Worm (Caenorhabditis elegans) whole organism, mixed stage, embryonic: ENCODE data around the gene H40L08.9.

Source experiments
- M03D4.4 ChIP-seq: sonication (generic microtip); optimal IDR thresholded peaks from 2 replicates; lab custom pipeline; 2017; ENCODE audit warnings: mild to moderate bottlenecking, missing genetic modification characterization, missing compliant biosample characterization
- bed-3 ChIP-seq: fragments of 200-800 bp; sonication (Bioruptor generic); optimal IDR thresholded peaks from 3 replicates; lab custom pipeline; 2018; ENCODE audit warnings: mild to moderate bottlenecking, missing genetic modification characterization, moderate library complexity, missing compliant biosample characterization
- blmp-1 ChIP-seq: fragments of 150-350 bp; optimal IDR thresholded peaks from 2 replicates; lab custom pipeline; 2014; ENCODE audit warnings: missing biosample characterization, missing genetic modification characterization
- ceh-43 ChIP-seq: fragments of 200-800 bp; sonication (Bioruptor generic); optimal IDR thresholded peaks from 2 replicates; lab custom pipeline; 2018; ENCODE audit warnings: mild to moderate bottlenecking, missing genetic modification characterization, moderate library complexity, missing compliant biosample characterization
- ces-1 ChIP-seq: fragments of 150-350 bp; optimal IDR thresholded peaks from 2 replicates; lab custom pipeline; 2014; ENCODE audit warnings: missing biosample characterization, missing genetic modification reagents, missing genetic modification characterization
- cnd-1 ChIP-seq: fragments of 200-800 bp; sonication (Bioruptor generic); optimal IDR thresholded peaks from 2 replicates; lab custom pipeline; 2018; ENCODE audit warnings: mild to moderate bottlenecking, missing genetic modification characterization, missing compliant biosample characterization
- elt-1 ChIP-seq: sonication (generic microtip); optimal IDR thresholded peaks from 2 replicates; lab custom pipeline; 2017; ENCODE audit warnings: missing genetic modification characterization, mild to moderate bottlenecking, missing compliant biosample characterization, antibody characterized with exemption, moderate library complexity, borderline replicate concordance; ENCODE audit not compliant: insufficient read depth
- ham-2 ChIP-seq: fragments of 200-800 bp; sonication (Bioruptor generic); optimal IDR thresholded peaks from 2 replicates; lab custom pipeline; 2018; ENCODE audit warnings: mild to moderate bottlenecking, missing genetic modification characterization, missing compliant biosample characterization
- hlh-1 ChIP-seq: fragments of 150-350 bp; optimal IDR thresholded peaks from 2 replicates; lab custom pipeline; 2014; ENCODE audit warnings: missing biosample characterization, missing genetic modification reagents, missing genetic modification characterization
- lin-13 ChIP-seq: fragments of 150-350 bp; optimal IDR thresholded peaks from 2 replicates; lab custom pipeline; 2014; ENCODE audit warnings: missing biosample characterization, missing genetic modification characterization
- lin-32 ChIP-seq: fragments of 200-800 bp; sonication (Bioruptor generic); optimal IDR thresholded peaks from 2 replicates; lab custom pipeline; 2018; ENCODE audit warnings: mild to moderate bottlenecking, missing genetic modification characterization, missing compliant biosample characterization
- lsy-2 ChIP-seq: fragments of 150-350 bp; optimal IDR thresholded peaks from 2 replicates; lab custom pipeline; 2014; ENCODE audit warnings: missing biosample characterization, missing genetic modification characterization
- mab-5 ChIP-seq: fragments of 150-350 bp; optimal IDR thresholded peaks from 2 replicates; lab custom pipeline; 2014; ENCODE audit warnings: missing biosample characterization, missing genetic modification characterization
- mep-1 ChIP-seq: fragments of 150-350 bp; optimal IDR thresholded peaks from 2 replicates; lab custom pipeline; 2017; ENCODE audit warnings: missing biosample characterization, missing genetic modification reagents, missing genetic modification characterization, inconsistent platforms
- mls-2 ChIP-seq: sonication (generic microtip); optimal IDR thresholded peaks from 2 replicates; lab custom pipeline; 2016; ENCODE audit warnings: mild to moderate bottlenecking, missing genetic modification characterization, moderate library complexity, missing compliant biosample characterization
- nhr-12 ChIP-seq: fragments of 150-350 bp; optimal IDR thresholded peaks from 2 replicates; lab custom pipeline; 2014; ENCODE audit warnings: missing biosample characterization, missing genetic modification characterization
- nhr-2 ChIP-seq: fragments of 150-350 bp; optimal IDR thresholded peaks from 2 replicates; lab custom pipeline; 2014; ENCODE audit warnings: missing biosample characterization, missing genetic modification characterization
- nhr-237 ChIP-seq: fragments of 150-350 bp; optimal IDR thresholded peaks from 2 replicates; lab custom pipeline; 2014; ENCODE audit warnings: missing biosample characterization, missing genetic modification characterization
- nhr-28 ChIP-seq: fragments of 150-350 bp; optimal IDR thresholded peaks from 2 replicates; lab custom pipeline; 2014; ENCODE audit warnings: missing biosample characterization, missing genetic modification characterization
- nhr-76 ChIP-seq: sonication (generic microtip); optimal IDR thresholded peaks from 2 replicates; lab custom pipeline; 2017; ENCODE audit warnings: missing biosample characterization, missing genetic modification characterization
- pha-4 ChIP-seq: fragments of 150-350 bp; optimal IDR thresholded peaks from 2 replicates; lab custom pipeline; 2018; ENCODE audit warnings: missing biosample characterization, missing genetic modification reagents, missing genetic modification characterization
- sem-2 ChIP-seq: fragments of 200-800 bp; sonication (Bioruptor generic); optimal IDR thresholded peaks from 2 replicates; lab custom pipeline; 2018; ENCODE audit warnings: mild to moderate bottlenecking, missing genetic modification characterization, missing compliant biosample characterization
- snpc-4 ChIP-seq: fragments of 150-350 bp; optimal IDR thresholded peaks from 2 replicates; lab custom pipeline; 2014; ENCODE audit warnings: missing biosample characterization, missing genetic modification characterization
- sptf-1 ChIP-seq: sonication (generic microtip); optimal IDR thresholded peaks from 2 replicates; lab custom pipeline; 2017; ENCODE audit warnings: mild to moderate bottlenecking, missing genetic modification characterization, moderate library complexity, missing compliant biosample characterization
- tbx-8 ChIP-seq: fragments of 200-800 bp; sonication (Bioruptor generic); optimal IDR thresholded peaks from 2 replicates; lab custom pipeline; 2018; ENCODE audit warnings: mild to moderate bottlenecking, missing genetic modification characterization, moderate library complexity, missing compliant biosample characterization
- unc-120 ChIP-seq: sonication (generic microtip); optimal IDR thresholded peaks from 2 replicates; lab custom pipeline; 2017; ENCODE audit warnings: missing genetic modification characterization, missing compliant biosample characterization; ENCODE audit not compliant: poor library complexity, severe bottlenecking
- unc-39 ChIP-seq: fragments of 150-350 bp; optimal IDR thresholded peaks from 2 replicates; lab custom pipeline; 2014; ENCODE audit warnings: missing biosample characterization, missing genetic modification characterization
- unc-62 ChIP-seq: fragments of 150-350 bp; optimal IDR thresholded peaks from 2 replicates; lab custom pipeline; 2014; ENCODE audit warnings: missing biosample characterization, missing genetic modification reagents, missing genetic modification characterization
- zip-8 ChIP-seq: fragments of 150-350 bp; optimal IDR thresholded peaks from 2 replicates; lab custom pipeline; 2014; ENCODE audit warnings: missing biosample characterization, missing genetic modification characterization
- ztf-11 ChIP-seq: fragments of 150-350 bp; optimal IDR thresholded peaks from 2 replicates; lab custom pipeline; 2014; ENCODE audit warnings: missing biosample characterization, missing genetic modification characterization

Gene H40L08.9

DNA sequence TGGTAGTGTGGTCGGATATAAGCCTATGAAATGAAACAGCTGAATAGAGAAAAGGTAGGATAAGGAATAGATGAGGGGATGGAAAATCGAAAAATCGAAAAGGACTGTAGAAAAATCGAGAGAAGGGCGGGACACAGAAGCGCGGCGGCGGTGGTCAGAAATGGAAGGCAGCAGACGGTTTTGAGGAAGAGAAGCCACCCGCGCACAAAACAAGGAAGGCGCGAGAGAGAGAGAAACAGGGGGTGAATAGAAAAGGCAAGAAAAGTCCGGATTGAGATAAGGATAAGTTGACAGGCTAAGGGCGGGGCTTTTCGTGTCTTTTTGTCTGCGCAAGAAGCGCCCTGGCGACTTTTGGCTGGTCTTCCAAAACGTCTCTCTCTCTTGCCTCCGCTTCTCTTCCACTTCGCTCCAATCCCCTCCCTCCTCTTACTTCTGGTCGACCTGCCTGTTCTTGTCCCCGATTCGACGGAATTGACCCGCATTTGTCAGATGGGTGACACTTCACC is 31.5 kb upstream of the H40L08.9 start, which contains the start of gene mlt-9:
mlt-9 (minus strand) TSS at position 51 of the 506 bp plus-strand sequence.
- TF ChIP-seq lin-13 (tag; lab: Kevin White, UChicago) (no peak), nhr-2 (no peak), nhr-76 (tag; lab: Kevin White, UChicago) (no peak), zip-8 (tag; lab: Kevin White, UChicago) (no peak), mab-5 (tag; lab: Kevin White, UChicago) (no peak), elt-1 (peak; percentile 12), lsy-2 (no peak), bed-3 (no peak), snpc-4 (no peak), ham-2 (GFP tag; lab: Kevin White, UChicago) (peak; percentile 63), ztf-11 (tag; lab: Kevin White, UChicago) (no peak)

- TF ChIP-seq tbx-8 (no peak), mls-2 (tag; lab: Kevin White, UChicago) (no peak), blmp-1 (tag; lab: Kevin White, UChicago) (peak; percentile 28), lsy-2 (no peak)
Observed at ce11 chrX:15104963-15105493, 28.7 kb upstream of the H40L08.9 start.

- no peak for TF ChIP-seq tbx-8
- TF ChIP-seq unc-62 (GFP tag; lab: Kevin White, UChicago) = no peak
- TF ChIP-seq lsy-2 = no peak
- TF ChIP-seq nhr-237 = no peak
- TF ChIP-seq nhr-28 (tag; lab: Kevin White, UChicago) = no peak
- no peak for TF ChIP-seq cnd-1
- no peak for TF ChIP-seq mep-1 (tag; lab: Kevin White, UChicago)
- no peak for TF ChIP-seq ham-2 (GFP tag; lab: Kevin White, UChicago)
- TF ChIP-seq M03D4.4 (tag; lab: Kevin White, UChicago) = no peak
- TF ChIP-seq snpc-4 = no peak
- TF ChIP-seq lin-32 (GFP tag; lab: Kevin White, UChicago) = no peak
- no peak for TF ChIP-seq elt-1
Observed at ce11 chrX:15103481-15103880, 27.2 kb upstream of the H40L08.9 start.

ce11 chrX:15100369-15100963 is 24.2 kb upstream of the H40L08.9 start, which contains the start of gene dhhc-1:
Gene dhhc-1 (minus strand): TSS chrX:15100419.
- peak; percentile 69 for TF ChIP-seq unc-120 (tag; lab: Kevin White, UChicago)
- no peak for TF ChIP-seq unc-39
- TF ChIP-seq ham-2 (GFP tag; lab: Kevin White, UChicago) = no peak
- TF ChIP-seq lin-32 (GFP tag; lab: Kevin White, UChicago) = peak; percentile 69
- TF ChIP-seq mep-1 (tag; lab: Kevin White, UChicago) = peak; percentile 56
- TF ChIP-seq ceh-43 (GFP tag; lab: Kevin White, UChicago) = no peak
- peak; percentile 65 for TF ChIP-seq mls-2 (tag; lab: Kevin White, UChicago)
- peak; percentile 41 for TF ChIP-seq ces-1
- no peak for TF ChIP-seq M03D4.4 (tag; lab: Kevin White, UChicago)
- no peak for TF ChIP-seq tbx-8
- TF ChIP-seq nhr-237 = no peak
- peak; percentile 15 for TF ChIP-seq nhr-2
- peak; percentile 84 for TF ChIP-seq cnd-1
- peak; percentile 28 for TF ChIP-seq unc-62 (GFP tag; lab: Kevin White, UChicago)
- peak; percentile 69 for TF ChIP-seq hlh-1 (tag; lab: Kevin White, UChicago)

ce11 chrX:15097763-15098162 is 21.5 kb upstream of the H40L08.9 start, which contains the start of gene F09B12.3:
Gene F09B12.3 (minus strand): TSS chrX:15097954.
- TF ChIP-seq lin-32 (GFP tag; lab: Kevin White, UChicago) = no peak
- no peak for TF ChIP-seq nhr-2
- no peak for TF ChIP-seq mab-5 (tag; lab: Kevin White, UChicago)
- TF ChIP-seq pha-4 = no peak
- no peak for TF ChIP-seq sem-2 (GFP tag; lab: Kevin White, UChicago)
- no peak for TF ChIP-seq hlh-1 (tag; lab: Kevin White, UChicago)
- no peak for TF ChIP-seq bed-3
- no peak for TF ChIP-seq nhr-12
- TF ChIP-seq unc-62 (GFP tag; lab: Kevin White, UChicago) = no peak
- no peak for TF ChIP-seq nhr-76 (tag; lab: Kevin White, UChicago)
- no peak for TF ChIP-seq ham-2 (GFP tag; lab: Kevin White, UChicago)
- no peak for TF ChIP-seq mep-1 (tag; lab: Kevin White, UChicago)
- TF ChIP-seq elt-1 = no peak
- no peak for TF ChIP-seq cnd-1
- no peak for TF ChIP-seq ceh-43 (GFP tag; lab: Kevin White, UChicago)
- TF ChIP-seq sptf-1 = no peak
- no peak for TF ChIP-seq tbx-8
- TF ChIP-seq nhr-237 = no peak
- TF ChIP-seq blmp-1 (tag; lab: Kevin White, UChicago) = no peak
- no peak for TF ChIP-seq ztf-11 (tag; lab: Kevin White, UChicago)
